Worm (Caenorhabditis elegans) whole organism, mixed stage, embryonic: ENCODE measurements around the gene nhr-87.

Source experiments
- M03D4.4 ChIP-seq: sonication (generic microtip); optimal IDR thresholded peaks from 2 replicates; lab custom pipeline; 2017; ENCODE audit warnings: mild to moderate bottlenecking, missing genetic modification characterization, missing compliant biosample characterization
- bed-3 ChIP-seq: fragments of 200-800 bp; sonication (Bioruptor generic); optimal IDR thresholded peaks from 3 replicates; lab custom pipeline; 2018; ENCODE audit warnings: mild to moderate bottlenecking, missing genetic modification characterization, moderate library complexity, missing compliant biosample characterization
- ceh-39 ChIP-seq: fragments of 150-350 bp; optimal IDR thresholded peaks from 2 replicates; lab custom pipeline; 2014; ENCODE audit warnings: missing biosample characterization, missing genetic modification characterization
- ceh-43 ChIP-seq: fragments of 200-800 bp; sonication (Bioruptor generic); optimal IDR thresholded peaks from 2 replicates; lab custom pipeline; 2018; ENCODE audit warnings: mild to moderate bottlenecking, missing genetic modification characterization, moderate library complexity, missing compliant biosample characterization
- ceh-83 ChIP-seq: fragments of 200-800 bp; sonication (Bioruptor generic); optimal IDR thresholded peaks from 2 replicates; lab custom pipeline; 2018; ENCODE audit warnings: mild to moderate bottlenecking, missing genetic modification characterization, missing compliant biosample characterization
- ces-1 ChIP-seq: fragments of 150-350 bp; optimal IDR thresholded peaks from 2 replicates; lab custom pipeline; 2014; ENCODE audit warnings: missing biosample characterization, missing genetic modification reagents, missing genetic modification characterization
- cnd-1 ChIP-seq: fragments of 200-800 bp; sonication (Bioruptor generic); optimal IDR thresholded peaks from 2 replicates; lab custom pipeline; 2018; ENCODE audit warnings: mild to moderate bottlenecking, missing genetic modification characterization, missing compliant biosample characterization
- drap-1 ChIP-seq: fragments of 200-800 bp; sonication (Bioruptor generic); optimal IDR thresholded peaks from 3 replicates; lab custom pipeline; 2018; ENCODE audit warnings: mild to moderate bottlenecking, missing genetic modification characterization, missing compliant biosample characterization
- elt-1 ChIP-seq: sonication (generic microtip); optimal IDR thresholded peaks from 2 replicates; lab custom pipeline; 2017; ENCODE audit warnings: missing genetic modification characterization, mild to moderate bottlenecking, missing compliant biosample characterization, antibody characterized with exemption, moderate library complexity, borderline replicate concordance; ENCODE audit not compliant: insufficient read depth
- flh-1 ChIP-seq: fragments of 200-800 bp; sonication (Bioruptor generic); optimal IDR thresholded peaks from 2 replicates; lab custom pipeline; 2018; ENCODE audit warnings: mild to moderate bottlenecking, missing genetic modification characterization, moderate library complexity, missing compliant biosample characterization
- ham-2 ChIP-seq: fragments of 200-800 bp; sonication (Bioruptor generic); optimal IDR thresholded peaks from 2 replicates; lab custom pipeline; 2018; ENCODE audit warnings: mild to moderate bottlenecking, missing genetic modification characterization, missing compliant biosample characterization
- hlh-1 ChIP-seq: fragments of 150-350 bp; optimal IDR thresholded peaks from 2 replicates; lab custom pipeline; 2014; ENCODE audit warnings: missing biosample characterization, missing genetic modification reagents, missing genetic modification characterization
- lin-13 ChIP-seq: fragments of 150-350 bp; optimal IDR thresholded peaks from 2 replicates; lab custom pipeline; 2014; ENCODE audit warnings: missing biosample characterization, missing genetic modification characterization
- lin-32 ChIP-seq: fragments of 200-800 bp; sonication (Bioruptor generic); optimal IDR thresholded peaks from 2 replicates; lab custom pipeline; 2018; ENCODE audit warnings: mild to moderate bottlenecking, missing genetic modification characterization, missing compliant biosample characterization
- mab-5 ChIP-seq: fragments of 150-350 bp; optimal IDR thresholded peaks from 2 replicates; lab custom pipeline; 2014; ENCODE audit warnings: missing biosample characterization, missing genetic modification characterization
- mep-1 ChIP-seq: fragments of 150-350 bp; optimal IDR thresholded peaks from 2 replicates; lab custom pipeline; 2017; ENCODE audit warnings: missing biosample characterization, missing genetic modification reagents, missing genetic modification characterization, inconsistent platforms
- mls-2 ChIP-seq: sonication (generic microtip); optimal IDR thresholded peaks from 2 replicates; lab custom pipeline; 2016; ENCODE audit warnings: mild to moderate bottlenecking, missing genetic modification characterization, moderate library complexity, missing compliant biosample characterization
- nhr-12 ChIP-seq: fragments of 150-350 bp; optimal IDR thresholded peaks from 2 replicates; lab custom pipeline; 2014; ENCODE audit warnings: missing biosample characterization, missing genetic modification characterization
- nhr-2 ChIP-seq: fragments of 150-350 bp; optimal IDR thresholded peaks from 2 replicates; lab custom pipeline; 2014; ENCODE audit warnings: missing biosample characterization, missing genetic modification characterization
- nhr-237 ChIP-seq: fragments of 150-350 bp; optimal IDR thresholded peaks from 2 replicates; lab custom pipeline; 2014; ENCODE audit warnings: missing biosample characterization, missing genetic modification characterization
- nhr-28 ChIP-seq: fragments of 150-350 bp; optimal IDR thresholded peaks from 2 replicates; lab custom pipeline; 2014; ENCODE audit warnings: missing biosample characterization, missing genetic modification characterization
- nhr-76 ChIP-seq: sonication (generic microtip); optimal IDR thresholded peaks from 2 replicates; lab custom pipeline; 2017; ENCODE audit warnings: missing biosample characterization, missing genetic modification characterization
- sem-2 ChIP-seq: fragments of 200-800 bp; sonication (Bioruptor generic); optimal IDR thresholded peaks from 2 replicates; lab custom pipeline; 2018; ENCODE audit warnings: mild to moderate bottlenecking, missing genetic modification characterization, missing compliant biosample characterization
- snpc-4 ChIP-seq: fragments of 150-350 bp; optimal IDR thresholded peaks from 2 replicates; lab custom pipeline; 2014; ENCODE audit warnings: missing biosample characterization, missing genetic modification characterization
- sptf-1 ChIP-seq: sonication (generic microtip); optimal IDR thresholded peaks from 2 replicates; lab custom pipeline; 2017; ENCODE audit warnings: mild to moderate bottlenecking, missing genetic modification characterization, moderate library complexity, missing compliant biosample characterization
- tbx-8 ChIP-seq: fragments of 200-800 bp; sonication (Bioruptor generic); optimal IDR thresholded peaks from 2 replicates; lab custom pipeline; 2018; ENCODE audit warnings: mild to moderate bottlenecking, missing genetic modification characterization, moderate library complexity, missing compliant biosample characterization
- unc-120 ChIP-seq: sonication (generic microtip); optimal IDR thresholded peaks from 2 replicates; lab custom pipeline; 2017; ENCODE audit warnings: missing genetic modification characterization, missing compliant biosample characterization; ENCODE audit not compliant: poor library complexity, severe bottlenecking
- unc-39 ChIP-seq: fragments of 150-350 bp; optimal IDR thresholded peaks from 2 replicates; lab custom pipeline; 2014; ENCODE audit warnings: missing biosample characterization, missing genetic modification characterization
- unc-62 ChIP-seq: fragments of 150-350 bp; optimal IDR thresholded peaks from 2 replicates; lab custom pipeline; 2014; ENCODE audit warnings: missing biosample characterization, missing genetic modification reagents, missing genetic modification characterization
- zip-8 ChIP-seq: fragments of 150-350 bp; optimal IDR thresholded peaks from 2 replicates; lab custom pipeline; 2014; ENCODE audit warnings: missing biosample characterization, missing genetic modification characterization
- ztf-11 ChIP-seq: fragments of 150-350 bp; optimal IDR thresholded peaks from 2 replicates; lab custom pipeline; 2014; ENCODE audit warnings: missing biosample characterization, missing genetic modification characterization

Gene nhr-87

DNA sequence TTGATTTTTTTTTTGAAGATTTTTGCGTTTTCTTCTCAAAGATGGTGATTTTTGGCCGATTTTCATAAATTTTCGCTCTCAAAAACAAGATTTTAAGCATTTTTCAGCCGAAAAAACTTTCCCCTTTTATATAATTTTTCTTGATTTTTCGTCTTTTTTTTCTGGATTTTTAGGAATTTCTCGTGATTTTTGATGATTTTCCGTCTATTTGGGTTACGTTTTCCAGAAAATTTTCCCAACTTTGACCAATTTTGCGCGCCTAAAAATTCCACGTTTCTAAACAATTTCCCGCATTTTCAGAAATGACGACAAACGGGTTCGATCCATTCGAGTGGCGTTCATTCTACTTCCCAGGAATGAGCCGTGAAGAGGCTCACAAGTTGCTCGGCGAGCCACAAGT is 26.8 kb upstream of the nhr-87 start, which contains the start of gene ced-2:
ced-2 (plus strand) TSS at position 301 of the 400 bp plus-strand sequence.
- no peak for TF ChIP-seq ham-2 (GFP tag; lab: Kevin White, UChicago)
- no peak for TF ChIP-seq mab-5 (tag; lab: Kevin White, UChicago)
- no peak for TF ChIP-seq M03D4.4 (tag; lab: Kevin White, UChicago)
- no peak for TF ChIP-seq sptf-1
- no peak for TF ChIP-seq bed-3 (GFP tag; lab: Kevin White, UChicago)
- no peak for TF ChIP-seq mep-1 (tag; lab: Kevin White, UChicago)
- no peak for TF ChIP-seq mls-2 (tag; lab: Kevin White, UChicago)
- no peak for TF ChIP-seq drap-1
- TF ChIP-seq nhr-237 (tag; lab: Kevin White, UChicago) = no peak
- no peak for TF ChIP-seq zip-8
- TF ChIP-seq unc-62 (GFP tag; lab: Kevin White, UChicago) = no peak
- no peak for TF ChIP-seq nhr-76 (tag; lab: Kevin White, UChicago)
- TF ChIP-seq sem-2 (GFP tag; lab: Kevin White, UChicago) = no peak
- no peak for TF ChIP-seq ceh-83 (GFP tag; lab: Kevin White, UChicago)
- no peak for TF ChIP-seq ceh-43 (GFP tag; lab: Kevin White, UChicago)
- no peak for TF ChIP-seq lin-32
- TF ChIP-seq tbx-8 (GFP tag; lab: Kevin White, UChicago) = no peak
- no peak for TF ChIP-seq cnd-1 (tag; lab: Kevin White, UChicago)
- no peak for TF ChIP-seq nhr-28
- no peak for TF ChIP-seq nhr-12
- TF ChIP-seq, all 35 proteins: peak for 0

- no peak for TF ChIP-seq zip-8
- no peak for TF ChIP-seq ztf-11
- no peak for TF ChIP-seq sem-2 (GFP tag; lab: Kevin White, UChicago)
- TF ChIP-seq lin-32 = no peak
- no peak for TF ChIP-seq ham-2 (GFP tag; lab: Kevin White, UChicago)
- no peak for TF ChIP-seq tbx-8 (GFP tag; lab: Kevin White, UChicago)
- TF ChIP-seq mep-1 (tag; lab: Kevin White, UChicago) = no peak
- TF ChIP-seq unc-120 = no peak
- no peak for TF ChIP-seq nhr-2 (tag; lab: Kevin White, UChicago)
- no peak for TF ChIP-seq bed-3 (GFP tag; lab: Kevin White, UChicago)
- no peak for TF ChIP-seq ces-1 (GFP tag; lab: Kevin White, UChicago)
- TF ChIP-seq nhr-237 (tag; lab: Kevin White, UChicago) = no peak
- TF ChIP-seq snpc-4 (tag; lab: Kevin White, UChicago) = no peak
- TF ChIP-seq mls-2 (tag; lab: Kevin White, UChicago) = no peak
- no peak for TF ChIP-seq flh-1 (GFP tag; lab: Kevin White, UChicago)
- TF ChIP-seq sptf-1 = no peak
- TF ChIP-seq elt-1 (tag; lab: Kevin White, UChicago) = no peak
- no peak for TF ChIP-seq lin-13 (tag; lab: Kevin White, UChicago)
- no peak for TF ChIP-seq unc-62 (GFP tag; lab: Kevin White, UChicago)
- TF ChIP-seq M03D4.4 (tag; lab: Kevin White, UChicago) = no peak
Observed at ce11 chrIV:1600784-1601183, 23.0 kb upstream of the nhr-87 start.

DNA sequence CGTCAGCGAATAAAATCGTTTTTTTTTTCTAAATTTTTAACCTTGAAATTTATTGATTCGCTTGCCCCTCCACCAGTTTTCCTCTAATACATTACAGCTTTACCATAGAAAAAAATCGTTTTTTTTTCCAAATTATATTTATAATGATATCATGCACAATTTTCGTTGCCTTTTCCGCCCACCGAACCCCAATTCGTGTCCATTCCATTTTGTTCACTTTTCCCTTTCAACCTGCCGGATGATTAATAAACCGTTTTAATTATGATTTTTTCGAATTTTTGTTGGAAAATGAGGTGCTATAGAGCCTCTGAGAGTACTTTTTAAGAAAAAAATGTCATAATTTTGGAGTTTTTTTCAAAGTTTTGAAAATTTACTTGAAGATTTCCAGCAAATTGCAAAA is 22.5 kb upstream of the nhr-87 start, which contains the start of gene set-23:
set-23 (plus strand) TSS at position 301 of the 400 bp plus-strand sequence.
- TF ChIP-seq unc-120 (no peak), nhr-2 (tag; lab: Kevin White, UChicago) (no peak), elt-1 (tag; lab: Kevin White, UChicago) (no peak), lin-32 (no peak), hlh-1 (tag; lab: Kevin White, UChicago) (no peak), ces-1 (GFP tag; lab: Kevin White, UChicago) (no peak)

DNA sequence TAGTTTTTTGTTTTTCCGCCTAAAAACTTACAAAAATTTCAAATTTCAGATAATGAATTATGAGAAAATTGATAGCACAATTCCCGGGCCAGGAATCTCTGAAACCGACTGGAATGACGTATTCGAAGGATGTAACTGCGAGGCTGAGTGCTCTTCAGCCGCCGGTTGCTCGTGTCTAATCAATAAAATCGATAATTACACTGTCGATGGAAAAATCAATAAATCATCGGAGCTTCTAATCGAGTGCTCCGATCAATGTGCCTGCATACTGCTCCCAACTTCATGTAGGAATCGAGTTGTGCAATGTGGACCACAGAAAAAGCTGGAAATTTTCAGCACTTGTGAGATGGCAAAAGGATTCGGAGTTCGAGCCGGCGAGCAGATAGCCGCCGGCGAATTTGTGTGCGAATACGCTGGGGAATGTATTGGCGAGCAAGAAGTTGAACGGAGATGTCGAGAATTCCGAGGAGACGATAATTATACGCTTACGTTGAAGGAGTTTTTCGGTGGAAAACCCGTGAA is 20.8 kb upstream of the nhr-87 start:
- TF ChIP-seq unc-39 (tag; lab: Kevin White, UChicago) = no peak
- TF ChIP-seq lin-13 (tag; lab: Kevin White, UChicago) = no peak
- TF ChIP-seq ham-2 (GFP tag; lab: Kevin White, UChicago) = no peak
- no peak for TF ChIP-seq nhr-28
- no peak for TF ChIP-seq ceh-83 (GFP tag; lab: Kevin White, UChicago)
- no peak for TF ChIP-seq M03D4.4 (tag; lab: Kevin White, UChicago)
- TF ChIP-seq mab-5 (tag; lab: Kevin White, UChicago) = no peak
- TF ChIP-seq ceh-39 = no peak
